Worm (Caenorhabditis elegans) whole organism, young adult: ENCODE data around the gene C13A2.1.

Source experiments
- lag-1 ChIP-seq: fragments of 200-800 bp; sonication (Bioruptor generic); IDR thresholded peaks from 2 replicates; pipeline ENCODE4 v1.3.6; 2022; ENCODE audit warnings: missing genetic modification reagents, missing genetic modification characterization, missing compliant biosample characterization
- unc-130 ChIP-seq: sonication (generic microtip); optimal IDR thresholded peaks from 2 replicates; lab custom pipeline; 2016; ENCODE audit warnings: missing genetic modification reagents, missing genetic modification characterization, missing compliant biosample characterization

DNA sequence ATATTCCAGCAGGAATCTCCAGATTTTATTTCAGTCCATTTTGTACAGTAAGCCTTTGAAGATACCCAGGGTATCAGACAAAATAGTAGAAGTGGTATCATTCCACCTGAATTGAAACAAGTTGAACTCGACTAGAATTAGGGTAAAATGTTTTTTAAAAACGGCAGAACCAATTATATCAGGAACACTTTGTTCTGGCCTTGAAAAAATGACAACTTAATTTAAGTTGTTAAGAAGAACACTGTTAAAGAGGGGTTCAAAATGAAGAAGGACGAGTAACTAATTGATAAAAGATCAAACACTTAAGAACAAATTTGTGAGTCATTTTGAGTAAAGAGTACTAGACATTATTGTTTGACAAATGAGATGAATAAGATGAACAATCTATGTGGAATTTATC is 32.1 kb downstream of the C13A2.1 start, which contains the start of gene lmd-4:
- TF ChIP-seq unc-130 (GFP tag; lab: Kevin White, UChicago) (no peak), lag-1 (no peak)
